Fruit fly (Drosophila melanogaster) whole organism, embryonic: ENCODE measurements around the gene Mdh1.

ENCODE experiments used
- ATbp ChIP-seq: fragments of 200-800 bp; sonication (Bioruptor generic); optimal IDR thresholded peaks from 2 replicates; lab custom pipeline; 2017; ENCODE audit warnings: missing biosample characterization, mild to moderate bottlenecking, missing genetic modification characterization, missing genetic modification reagents
- Asciz ChIP-seq: fragments of 200-800 bp; sonication (Bioruptor generic); optimal IDR thresholded peaks from 2 replicates; lab custom pipeline; 2017; ENCODE audit warnings: missing biosample characterization, mild to moderate bottlenecking, missing genetic modification characterization, missing genetic modification reagents
- CG10147 ChIP-seq: fragments of 200-800 bp; sonication (Bioruptor generic); optimal IDR thresholded peaks from 2 replicates; lab custom pipeline; 2019; ENCODE audit warnings: missing biosample characterization, mild to moderate bottlenecking, missing genetic modification characterization, moderate library complexity
- CG10209 ChIP-seq: fragments of 200-800 bp; sonication (Bioruptor generic); optimal IDR thresholded peaks from 3 replicates; lab custom pipeline; 2017; ENCODE audit warnings: missing biosample characterization, mild to moderate bottlenecking, missing genetic modification characterization, missing genetic modification reagents
- CG1024 ChIP-seq: fragments of 200-800 bp; sonication (Bioruptor generic); IDR thresholded peaks from 2 replicates; pipeline ENCODE4 v1.3.6; 2022; ENCODE audit warnings: missing biosample characterization, missing genetic modification characterization
- CG10462 ChIP-seq: fragments of 200-800 bp; sonication (Bioruptor generic); optimal IDR thresholded peaks from 2 replicates; lab custom pipeline; 2016; ENCODE audit warnings: missing biosample characterization, missing genetic modification characterization
- CG10543 ChIP-seq: fragments of 200-800 bp; sonication (Bioruptor generic); optimal IDR thresholded peaks from 3 replicates; lab custom pipeline; 2017; ENCODE audit warnings: missing biosample characterization, mild to moderate bottlenecking, missing genetic modification characterization, moderate library complexity
- CG10979 ChIP-seq: fragments of 200-800 bp; sonication (Bioruptor generic); optimal IDR thresholded peaks from 2 replicates; lab custom pipeline; 2018; ENCODE audit warnings: missing biosample characterization, mild to moderate bottlenecking, missing genetic modification characterization, moderate library complexity
- CG11085 ChIP-seq: fragments of 200-800 bp; sonication (Bioruptor generic); IDR thresholded peaks from 2 replicates; pipeline ENCODE4 v1.3.6; 2022; ENCODE audit warnings: missing biosample characterization, missing genetic modification characterization
- CG11093 ChIP-seq: fragments of 200-800 bp; sonication (Bioruptor generic); IDR thresholded peaks from 3 replicates; pipeline ENCODE4 v1.3.6; 2022; ENCODE audit warnings: missing biosample characterization, missing genetic modification characterization
- CG12299 ChIP-seq: fragments of 200-800 bp; sonication (Bioruptor generic); optimal IDR thresholded peaks from 2 replicates; lab custom pipeline; 2018; ENCODE audit warnings: missing biosample characterization, mild to moderate bottlenecking, missing genetic modification characterization
- CG12391 ChIP-seq: fragments of 200-800 bp; sonication (Bioruptor generic); optimal IDR thresholded peaks from 3 replicates; lab custom pipeline; 2018; ENCODE audit warnings: missing biosample characterization, mild to moderate bottlenecking, missing genetic modification characterization, moderate library complexity
- CG12769 ChIP-seq: fragments of 200-800 bp; sonication (Bioruptor generic); optimal IDR thresholded peaks from 2 replicates; lab custom pipeline; 2019; ENCODE audit warnings: missing biosample characterization, mild to moderate bottlenecking, missing genetic modification characterization, moderate library complexity
- CG13894 ChIP-seq: fragments of 200-800 bp; sonication (Bioruptor generic); optimal IDR thresholded peaks from 3 replicates; lab custom pipeline; 2018; ENCODE audit warnings: missing biosample characterization, mild to moderate bottlenecking, missing genetic modification characterization, moderate library complexity
- CG14667 ChIP-seq: fragments of 200-800 bp; sonication (Bioruptor generic); IDR thresholded peaks from 2 replicates; pipeline ENCODE4 v1.3.6; 2022; ENCODE audit warnings: missing biosample characterization, missing genetic modification characterization
- CG16813 ChIP-seq: fragments of 200-800 bp; sonication (Bioruptor generic); IDR thresholded peaks from 3 replicates; pipeline ENCODE4 v1.3.6; 2022; ENCODE audit warnings: missing biosample characterization, missing genetic modification characterization; ENCODE audit not compliant: partially characterized antibody
- CG17361 ChIP-seq: fragments of 200-800 bp; sonication (Bioruptor generic); IDR thresholded peaks from 3 replicates; pipeline ENCODE4 v1.3.6; 2022; ENCODE audit warnings: missing biosample characterization, missing genetic modification characterization
- CG17385 ChIP-seq: fragments of 200-800 bp; sonication (Bioruptor generic); optimal IDR thresholded peaks from 3 replicates; lab custom pipeline; 2018; ENCODE audit warnings: missing biosample characterization, mild to moderate bottlenecking, missing genetic modification characterization
- CG2129 ChIP-seq: fragments of 200-800 bp; sonication (Bioruptor generic); IDR thresholded peaks from 2 replicates; pipeline ENCODE4 v1.3.6; 2022; ENCODE audit warnings: missing biosample characterization, missing genetic modification characterization; ENCODE audit not compliant: partially characterized antibody
- CG34376 ChIP-seq: fragments of 200-800 bp; sonication (Bioruptor generic); optimal IDR thresholded peaks from 2 replicates; lab custom pipeline; 2018; ENCODE audit warnings: missing biosample characterization, mild to moderate bottlenecking, missing genetic modification characterization
- CG4617 ChIP-seq: fragments of 200-800 bp; sonication (Bioruptor generic); optimal IDR thresholded peaks from 3 replicates; lab custom pipeline; 2016; ENCODE audit warnings: missing biosample characterization, missing genetic modification characterization, borderline replicate concordance
- CG9817 ChIP-seq: fragments of 200-800 bp; sonication (Bioruptor generic); optimal IDR thresholded peaks from 2 replicates; lab custom pipeline; 2018; ENCODE audit warnings: missing biosample characterization, mild to moderate bottlenecking, missing genetic modification characterization, moderate library complexity
- CG9932 ChIP-seq: fragments of 200-800 bp; sonication (Bioruptor generic); IDR thresholded peaks from 2 replicates; pipeline ENCODE4 v1.3.6; 2022; ENCODE audit warnings: missing biosample characterization, missing genetic modification characterization
- CoRest ChIP-seq: fragments of 200-800 bp; sonication (Bioruptor generic); optimal IDR thresholded peaks from 3 replicates; lab custom pipeline; 2018; ENCODE audit warnings: missing biosample characterization, mild to moderate bottlenecking, missing genetic modification characterization, moderate library complexity
- Dad ChIP-seq: fragments of 200-800 bp; sonication (Bioruptor generic); optimal IDR thresholded peaks from 3 replicates; lab custom pipeline; 2016; ENCODE audit warnings: missing biosample characterization, missing genetic modification characterization
- Deaf1 ChIP-seq: fragments of 200-800 bp; optimal IDR thresholded peaks from 3 replicates; lab custom pipeline; 2019; ENCODE audit warnings: missing biosample characterization, mild to moderate bottlenecking, missing genetic modification characterization, moderate library complexity
- Dll ChIP-seq: fragments of 200-800 bp; sonication (Bioruptor generic); IDR thresholded peaks from 4 replicates; pipeline ENCODE4 v1.3.6; 2022; ENCODE audit warnings: missing biosample characterization, missing genetic modification characterization; ENCODE audit not compliant: partially characterized antibody
- Doc3 ChIP-seq: fragments of 200-800 bp; sonication (Bioruptor generic); IDR thresholded peaks from 3 replicates; pipeline ENCODE4 v1.3.6; 2022; ENCODE audit warnings: missing biosample characterization, missing genetic modification characterization; ENCODE audit not compliant: partially characterized antibody
- Ets97D ChIP-seq: fragments of 200-800 bp; sonication (Bioruptor generic); optimal IDR thresholded peaks from 3 replicates; lab custom pipeline; 2016; ENCODE audit warnings: missing biosample characterization, missing genetic modification characterization
- Gsc ChIP-seq: fragments of 200-800 bp; sonication (Bioruptor generic); IDR thresholded peaks from 2 replicates; pipeline ENCODE4 v1.3.6; 2022; ENCODE audit warnings: missing biosample characterization, missing genetic modification characterization
- HmgZ ChIP-seq: fragments of 200-800 bp; sonication (Bioruptor generic); optimal IDR thresholded peaks from 2 replicates; lab custom pipeline; 2018; ENCODE audit warnings: missing biosample characterization, mild to moderate bottlenecking, missing genetic modification characterization
- Hr78 ChIP-seq, 2 experiments: fragments of 200-800 bp in 1 of 2; fragments of >200 bp in 1 of 2; sonication (Bioruptor generic) in 1 of 2; optimal IDR thresholded peaks; 2 replicates each; lab custom pipeline; 2017 to 2019; ENCODE audit warnings: missing biosample characterization in 2 of 2, missing genetic modification characterization in 2 of 2, mild to moderate bottlenecking in 1 of 2, moderate library complexity in 1 of 2
- Opbp ChIP-seq: fragments of 200-800 bp; sonication (Bioruptor generic); IDR thresholded peaks from 3 replicates; pipeline ENCODE4 v1.3.6; 2022; ENCODE audit warnings: missing biosample characterization, missing genetic modification characterization; ENCODE audit not compliant: partially characterized antibody
- Scr ChIP-seq: fragments of 200-800 bp; sonication (Bioruptor generic); IDR thresholded peaks from 2 replicates; pipeline ENCODE4 v1.3.6; 2022; ENCODE audit warnings: missing biosample characterization, missing genetic modification characterization; ENCODE audit not compliant: partially characterized antibody
- Taf1 ChIP-seq: fragments of 200-800 bp; sonication (Bioruptor generic); IDR thresholded peaks from 2 replicates; pipeline ENCODE4 v1.3.6; 2022; ENCODE audit warnings: missing biosample characterization, missing genetic modification characterization
- dmrt11E ChIP-seq: fragments of 200-800 bp; sonication (Bioruptor generic); optimal IDR thresholded peaks from 3 replicates; lab custom pipeline; 2018; ENCODE audit warnings: missing biosample characterization, mild to moderate bottlenecking, missing genetic modification characterization, moderate library complexity
- en ChIP-seq: fragments of 200-800 bp; sonication (Bioruptor generic); optimal IDR thresholded peaks from 2 replicates; lab custom pipeline; 2016; ENCODE audit warnings: missing biosample characterization, missing genetic modification characterization
- esg ChIP-seq: fragments of 200-800 bp; sonication (Bioruptor generic); conservative IDR thresholded peaks from 2 replicates; pipeline ENCODE4 v1.3.6; 2022; ENCODE audit warnings: missing biosample characterization, missing genetic modification characterization
- fu2 ChIP-seq: fragments of 200-800 bp; sonication (Bioruptor generic); optimal IDR thresholded peaks from 2 replicates; lab custom pipeline; 2016; ENCODE audit warnings: missing biosample characterization, missing genetic modification characterization
- h ChIP-seq: fragments of >200 bp; optimal IDR thresholded peaks from 2 replicates; lab custom pipeline; 2017
- hbn ChIP-seq: fragments of 200-800 bp; sonication (Bioruptor generic); IDR thresholded peaks from 2 replicates; pipeline ENCODE4 v1.3.6; 2022; ENCODE audit warnings: missing biosample characterization, missing genetic modification characterization; ENCODE audit not compliant: partially characterized antibody
- hth ChIP-seq: fragments of >200 bp; optimal IDR thresholded peaks from 2 replicates; lab custom pipeline; 2017; ENCODE audit warnings: inconsistent platforms
- lbe ChIP-seq: fragments of 200-800 bp; sonication (Bioruptor generic); optimal IDR thresholded peaks from 2 replicates; lab custom pipeline; 2016; ENCODE audit warnings: missing biosample characterization, mild to moderate bottlenecking, missing genetic modification characterization
- nom ChIP-seq: fragments of 200-800 bp; sonication (Bioruptor generic); optimal IDR thresholded peaks from 2 replicates; lab custom pipeline; 2017; ENCODE audit warnings: missing biosample characterization, missing genetic modification characterization, mild to moderate bottlenecking, moderate library complexity, missing genetic modification reagents
- onecut ChIP-seq: fragments of 200-800 bp; sonication (Bioruptor generic); IDR thresholded peaks from 2 replicates; pipeline ENCODE4 v1.3.6; 2022; ENCODE audit warnings: missing biosample characterization, missing genetic modification characterization
- phol ChIP-seq: fragments of 200-800 bp; sonication (Bioruptor generic); optimal IDR thresholded peaks from 3 replicates; lab custom pipeline; 2018; ENCODE audit warnings: missing biosample characterization, mild to moderate bottlenecking, missing genetic modification characterization, moderate library complexity
- pnt ChIP-seq: fragments of 200-800 bp; sonication (Bioruptor generic); optimal IDR thresholded peaks from 3 replicates; lab custom pipeline; 2016; ENCODE audit warnings: missing biosample characterization, missing genetic modification characterization
- vnd ChIP-seq: fragments of 200-800 bp; sonication (Bioruptor generic); IDR thresholded peaks from 3 replicates; pipeline ENCODE4 v1.3.6; 2022; ENCODE audit warnings: missing biosample characterization, missing genetic modification characterization; ENCODE audit not compliant: partially characterized antibody
- z ChIP-seq: fragments of 200-800 bp; sonication (Bioruptor generic); IDR thresholded peaks from 3 replicates; pipeline ENCODE4 v1.3.6; 2022; ENCODE audit warnings: missing biosample characterization, missing genetic modification characterization

The Mdh1 gene

DNA sequence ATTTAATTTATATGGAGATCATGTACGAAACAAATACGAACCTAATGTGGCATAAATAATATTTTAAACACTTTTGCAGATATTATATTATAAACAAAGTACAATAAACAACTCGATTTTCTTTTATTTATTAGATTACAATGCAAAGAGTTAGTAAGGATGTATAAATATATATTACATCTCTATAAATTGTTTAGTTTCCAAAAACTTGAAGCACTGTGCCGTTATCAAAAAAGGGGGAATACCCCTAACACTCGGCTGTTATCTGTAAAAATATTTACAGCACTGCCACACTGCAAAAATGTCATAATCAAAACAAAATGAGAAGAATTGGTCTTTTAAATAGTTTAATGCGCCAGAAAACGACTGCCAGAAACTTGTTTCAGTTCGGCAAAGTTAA, 32.4 kb upstream of the Mdh1 start, which contains the start of gene CG5188 (continued):
- TF ChIP-seq Deaf1 (tag; lab: Kevin White, UChicago) (no peak), dmrt11E (tag; lab: Kevin White, UChicago) (peak; percentile 42), Dll (GFP tag; lab: Robert Waterston, UW) (peak; percentile 35; the same call in 1 of the 4 replicates), Taf1 (GFP tag; lab: Robert Waterston, UW) (0 out of 2 replicates have a peak, but pooled peaks have one; percentile 29), CG11085 (no peak; the same call in 1 of the 2 replicates), Gsc (GFP tag; lab: Robert Waterston, UW) (no peak), onecut (GFP tag; lab: Robert Waterston, UW) (no peak), Dad (GFP tag; lab: Kevin White, UChicago) (no peak), CG17385 (GFP tag; lab: Kevin White, UChicago) (peak; percentile 48), nom (peak; percentile 49), esg (no peak), HmgZ (tag; lab: Kevin White, UChicago) (peak; percentile 40), hbn (no peak), CG13894 (tag; lab: Kevin White, UChicago) (peak; percentile 41), CG1024 (GFP tag; lab: Robert Waterston, UW) (0 out of 2 replicates have a peak, but pooled peaks have one; percentile 44), z (GFP tag; lab: Robert Waterston, UW) (no peak), CG34376 (peak; percentile 42), CG10543 (GFP tag; lab: Kevin White, UChicago) (no peak), Scr (GFP tag; lab: Robert Waterston, UW) (peak; percentile 47; the same call in 1 of the 2 replicates), h (lab: Kevin White, UChicago) (no peak), CG12769 (tag; lab: Kevin White, UChicago) (no peak), CG10209 (no peak), CG11093 (GFP tag; lab: Robert Waterston, UW) (no peak), phol (tag; lab: Kevin White, UChicago) (peak; percentile 55), Doc3 (GFP tag; lab: Robert Waterston, UW) (no peak), pnt (GFP tag; lab: Kevin White, UChicago) (peak; percentile 17), Ets97D (no peak), ATbp (no peak), CG9932 (GFP tag; lab: Robert Waterston, UW) (peak; percentile 62; the same call in 1 of the 2 replicates), CG16813 (GFP tag; lab: Robert Waterston, UW) (0 out of 3 replicates have a peak, but pooled peaks have one; percentile 34), CoRest (tag; lab: Kevin White, UChicago) (peak; percentile 51), CG9817 (no peak), CG2129 (no peak), CG10462 (no peak), CG12299 (tag; lab: Kevin White, UChicago) (no peak), Asciz (GFP tag; lab: Kevin White, UChicago) (peak; percentile 42), hth (no peak), fu2 (GFP tag; lab: Kevin White, UChicago) (no peak), CG4617 (GFP tag; lab: Kevin White, UChicago) (peak; percentile 19), CG10979 (tag; lab: Kevin White, UChicago) (peak; percentile 52), CG10147 (GFP tag; lab: Kevin White, UChicago) (no peak), Hr78 (GFP tag; optimal IDR thresholded peaks at IDR 0.05; lab: Kevin White, UChicago) (no peak), vnd (GFP tag; lab: Robert Waterston, UW) (no peak), CG17361 (GFP tag; lab: Robert Waterston, UW) (peak; percentile 69; the same call in 2 of the 3 replicates), CG12391 (tag; lab: Kevin White, UChicago) (peak; percentile 67), en (GFP tag; lab: Kevin White, UChicago) (no peak), Opbp (no peak), CG14667 (no peak), lbe (GFP tag; lab: Kevin White, UChicago) (peak; percentile 14)
